Worm (Caenorhabditis elegans): ENCODE data around the gene F14B8.4.

- no peak for TF ChIP-seq cog-1 (tag; optimal IDR thresholded peaks at IDR 0.05)
- no peak for TF ChIP-seq T22C8.4 (GFP tag; IDR thresholded peaks at IDR 0.05)
- TF ChIP-seq ref-1 (GFP tag; conservative IDR thresholded peaks at IDR 0.05): no peak
- no peak for TF ChIP-seq ztf-29 (GFP tag; IDR thresholded peaks at IDR 0.05)
- TF ChIP-seq med-1 (GFP tag; optimal IDR thresholded peaks at IDR 0.05; ENCODE audit: insufficient read depth): no peak
These were observed 27.2 kb upstream of the F14B8.4 start for ce11 chrX:6926952-6927351.
